Worm (Caenorhabditis elegans) whole organism, young adult: ENCODE results near the gene lgc-31.

Experiments
- C17E4.6 ChIP-seq: fragments of 200-800 bp; sonication (Bioruptor generic); IDR thresholded peaks from 2 replicates; pipeline ENCODE4 v1.3.6; 2022; ENCODE audit warnings: missing genetic modification reagents, missing genetic modification characterization, missing compliant biosample characterization
- D2030.7 ChIP-seq: fragments of 200-800 bp; sonication (Bioruptor generic); IDR thresholded peaks from 2 replicates; pipeline ENCODE4 v1.3.6; 2022; ENCODE audit warnings: missing genetic modification reagents, missing genetic modification characterization, missing compliant biosample characterization
- F10E7.11 ChIP-seq: sonication (generic microtip); optimal IDR thresholded peaks from 2 replicates; lab custom pipeline; 2017; ENCODE audit warnings: mild to moderate bottlenecking, missing genetic modification characterization, moderate library complexity, missing compliant biosample characterization
- F52B5.7 ChIP-seq: sonication (generic microtip); optimal IDR thresholded peaks from 2 replicates; lab custom pipeline; 2016; ENCODE audit warnings: mild to moderate bottlenecking, missing genetic modification characterization, missing compliant biosample characterization
- F57A8.1 ChIP-seq: fragments of 200-800 bp; sonication (Bioruptor generic); optimal IDR thresholded peaks from 2 replicates; lab custom pipeline; 2018; ENCODE audit warnings: mild to moderate bottlenecking, missing genetic modification characterization, moderate library complexity, missing compliant biosample characterization
- K12H6.12 ChIP-seq: fragments of 200-800 bp; sonication (Bioruptor generic); optimal IDR thresholded peaks from 2 replicates; lab custom pipeline; 2018; ENCODE audit warnings: mild to moderate bottlenecking, missing genetic modification characterization, missing compliant biosample characterization
- Y53F4B.3 ChIP-seq: fragments of 200-800 bp; sonication (Bioruptor generic); IDR thresholded peaks from 2 replicates; pipeline ENCODE4 v1.3.6; 2022; ENCODE audit warnings: missing genetic modification reagents, missing genetic modification characterization, missing compliant biosample characterization
- Y79H2A.3 ChIP-seq: fragments of 200-800 bp; sonication (Bioruptor generic); conservative IDR thresholded peaks from 2 replicates; pipeline ENCODE4 v1.3.6; 2022; ENCODE audit warnings: missing genetic modification reagents, missing genetic modification characterization, missing compliant biosample characterization
- atf-7 ChIP-seq: sonication (generic microtip); optimal IDR thresholded peaks from 2 replicates; lab custom pipeline; 2017; ENCODE audit warnings: mild to moderate bottlenecking, missing genetic modification characterization, missing compliant biosample characterization
- attf-6 ChIP-seq: fragments of 200-800 bp; sonication (Bioruptor generic); IDR thresholded peaks from 2 replicates; pipeline ENCODE4 v1.3.6; 2022; ENCODE audit warnings: missing genetic modification reagents, missing genetic modification characterization, missing compliant biosample characterization
- bed-1 ChIP-seq: fragments of 200-800 bp; sonication (Bioruptor generic); IDR thresholded peaks from 2 replicates; pipeline ENCODE4 v1.3.6; 2022; ENCODE audit warnings: missing genetic modification reagents, missing genetic modification characterization, missing compliant biosample characterization
- ceh-100 ChIP-seq: fragments of 200-800 bp; sonication (Bioruptor generic); IDR thresholded peaks from 2 replicates; pipeline ENCODE4 v1.3.6; 2022; ENCODE audit warnings: missing genetic modification reagents, missing genetic modification characterization, missing compliant biosample characterization
- ceh-27 ChIP-seq: fragments of 200-800 bp; sonication (Bioruptor generic); optimal IDR thresholded peaks from 2 replicates; lab custom pipeline; 2018; ENCODE audit warnings: mild to moderate bottlenecking, missing genetic modification characterization, moderate library complexity, missing compliant biosample characterization
- egl-44 ChIP-seq: fragments of 200-800 bp; sonication (Bioruptor generic); IDR thresholded peaks from 2 replicates; pipeline ENCODE4 v1.3.6; 2022; ENCODE audit warnings: missing genetic modification reagents, missing genetic modification characterization, missing compliant biosample characterization
- egrh-3 ChIP-seq: fragments of 200-800 bp; sonication (Bioruptor generic); IDR thresholded peaks from 2 replicates; pipeline ENCODE4 v1.3.6; 2022; ENCODE audit warnings: missing genetic modification reagents, missing genetic modification characterization, missing compliant biosample characterization
- ets-4 ChIP-seq: fragments of 200-800 bp; sonication (Bioruptor generic); optimal IDR thresholded peaks from 2 replicates; lab custom pipeline; 2018; ENCODE audit warnings: mild to moderate bottlenecking, missing genetic modification characterization, missing compliant biosample characterization
- fkh-3 ChIP-seq: sonication (generic microtip); optimal IDR thresholded peaks from 2 replicates; lab custom pipeline; 2016; ENCODE audit warnings: mild to moderate bottlenecking, missing genetic modification characterization, missing compliant biosample characterization
- hsf-1 ChIP-seq: fragments of 200-800 bp; sonication (Bioruptor generic); IDR thresholded peaks from 2 replicates; pipeline ENCODE4 v1.3.6; 2022; ENCODE audit warnings: missing genetic modification reagents, missing genetic modification characterization, missing compliant biosample characterization
- lag-1 ChIP-seq: fragments of 200-800 bp; sonication (Bioruptor generic); IDR thresholded peaks from 2 replicates; pipeline ENCODE4 v1.3.6; 2022; ENCODE audit warnings: missing genetic modification reagents, missing genetic modification characterization, missing compliant biosample characterization
- let-526 ChIP-seq: fragments of 200-800 bp; sonication (Bioruptor generic); IDR thresholded peaks from 2 replicates; pipeline ENCODE4 v1.3.6; 2022; ENCODE audit warnings: missing genetic modification reagents, missing genetic modification characterization, missing compliant biosample characterization
- let-607 ChIP-seq, 2 experiments: fragments of 200-800 bp in 1 of 2; sonication (Bioruptor generic) in 1 of 2; sonication (generic microtip) in 1 of 2; optimal IDR thresholded peaks; 2 replicates each; lab custom pipeline; 2016 to 2018; ENCODE audit warnings: mild to moderate bottlenecking in 2 of 2, missing compliant biosample characterization in 2 of 2, missing genetic modification characterization in 2 of 2, moderate library complexity in 2 of 2, missing genotype in 1 of 2
- lin-26 ChIP-seq: fragments of 200-800 bp; sonication (Bioruptor generic); IDR thresholded peaks from 2 replicates; pipeline ENCODE4 v1.3.6; 2022; ENCODE audit warnings: missing genetic modification reagents, missing genetic modification characterization, missing compliant biosample characterization
- lin-54 ChIP-seq: fragments of 200-800 bp; sonication (Bioruptor generic); optimal IDR thresholded peaks from 2 replicates; lab custom pipeline; 2018; ENCODE audit warnings: mild to moderate bottlenecking, missing genetic modification characterization, missing compliant biosample characterization
- lir-1 ChIP-seq: fragments of 200-800 bp; sonication (Bioruptor generic); conservative IDR thresholded peaks from 2 replicates; pipeline ENCODE4 v1.3.6; 2022; ENCODE audit warnings: missing genetic modification reagents, missing genetic modification characterization, missing compliant biosample characterization
- lsl-1 ChIP-seq: fragments of 200-800 bp; sonication (Bioruptor generic); optimal IDR thresholded peaks from 2 replicates; lab custom pipeline; 2018; ENCODE audit warnings: mild to moderate bottlenecking, missing genetic modification characterization, moderate library complexity, missing compliant biosample characterization
- lsy-27 ChIP-seq: sonication (generic microtip); optimal IDR thresholded peaks from 2 replicates; lab custom pipeline; 2017; ENCODE audit warnings: missing genetic modification characterization, mild to moderate bottlenecking, missing compliant biosample characterization, antibody characterized with exemption, missing genotype, borderline replicate concordance; ENCODE audit not compliant: insufficient read depth
- madf-6 ChIP-seq: fragments of 200-800 bp; sonication (Bioruptor generic); IDR thresholded peaks from 2 replicates; pipeline ENCODE4 v1.3.6; 2022; ENCODE audit warnings: missing genetic modification reagents, missing genetic modification characterization, missing compliant biosample characterization
- mcd-1 ChIP-seq: fragments of 200-800 bp; sonication (Bioruptor generic); IDR thresholded peaks from 2 replicates; pipeline ENCODE4 v1.3.6; 2022; ENCODE audit warnings: missing genetic modification reagents, missing genetic modification characterization, missing compliant biosample characterization
- mel-28 ChIP-seq: sonication (generic microtip); optimal IDR thresholded peaks from 2 replicates; lab custom pipeline; 2016; ENCODE audit warnings: borderline replicate concordance, mild to moderate bottlenecking, missing genetic modification characterization, missing compliant biosample characterization
- mxl-1 ChIP-seq: sonication (generic microtip); optimal IDR thresholded peaks from 2 replicates; lab custom pipeline; 2016; ENCODE audit warnings: missing genetic modification characterization, missing compliant biosample characterization
- nfya-1 ChIP-seq: sonication (generic microtip); optimal IDR thresholded peaks from 2 replicates; lab custom pipeline; 2017; ENCODE audit warnings: antibody characterized with exemption, missing compliant biosample characterization, missing genetic modification characterization, borderline replicate concordance; ENCODE audit not compliant: insufficient read depth
- nhr-179 ChIP-seq: sonication (generic microtip); optimal IDR thresholded peaks from 2 replicates; lab custom pipeline; 2016; ENCODE audit warnings: mild to moderate bottlenecking, missing genetic modification characterization, missing compliant biosample characterization
- rcor-1 ChIP-seq: fragments of 200-800 bp; sonication (Bioruptor generic); IDR thresholded peaks from 2 replicates; pipeline ENCODE4 v1.3.6; 2022; ENCODE audit warnings: missing genetic modification reagents, missing genetic modification characterization, missing compliant biosample characterization
- repo-1 ChIP-seq: sonication (generic microtip); optimal IDR thresholded peaks from 2 replicates; lab custom pipeline; 2017; ENCODE audit warnings: mild to moderate bottlenecking, missing genetic modification characterization, missing compliant biosample characterization
- rpc-1 ChIP-seq, 2 experiments: fragments of 150-350 bp in 1 of 2; sonication (generic microtip) in 1 of 2; optimal IDR thresholded peaks; 2 replicates each; lab custom pipeline; 2014 to 2018; ENCODE audit warnings: missing biosample characterization in 1 of 2, missing genetic modification characterization in 1 of 2, missing genetic modification reagents in 1 of 2, missing genotype in 1 of 2
- sdz-38 ChIP-seq: sonication (generic microtip); optimal IDR thresholded peaks from 2 replicates; lab custom pipeline; 2016; ENCODE audit warnings: missing genotype, missing genetic modification characterization, missing compliant biosample characterization
- sea-2 ChIP-seq: fragments of 200-800 bp; sonication (Bioruptor generic); IDR thresholded peaks from 2 replicates; pipeline ENCODE4 v1.3.6; 2022; ENCODE audit warnings: missing genetic modification characterization, missing compliant biosample characterization
- snpc-3.4 ChIP-seq: sonication (generic microtip); optimal IDR thresholded peaks from 2 replicates; lab custom pipeline; 2017; ENCODE audit warnings: missing genetic modification characterization, mild to moderate bottlenecking, missing compliant biosample characterization, antibody characterized with exemption, moderate library complexity, missing genotype, missing genetic modification reagents
- snpc-4 ChIP-seq, 5 experiments: fragments of 150-350 bp in 1 of 5; sonication (generic microtip) in 4 of 5; optimal IDR thresholded peaks; 2 replicates each; lab custom pipeline; 2014 to 2018; ENCODE audit warnings: missing genetic modification characterization in 5 of 5, missing biosample characterization in 3 of 5, antibody characterized with exemption in 2 of 5, mild to moderate bottlenecking in 2 of 5, missing compliant biosample characterization in 2 of 5, missing genotype in 2 of 5, moderate library complexity in 2 of 5, missing genetic modification reagents in 1 of 5
- sptf-2 ChIP-seq: fragments of 200-800 bp; sonication (Bioruptor generic); optimal IDR thresholded peaks from 2 replicates; lab custom pipeline; 2018; ENCODE audit warnings: mild to moderate bottlenecking, missing genetic modification characterization, missing compliant biosample characterization
- tbp1 ChIP-seq: fragments of 200-800 bp; sonication (Bioruptor generic); optimal IDR thresholded peaks from 2 replicates; lab custom pipeline; 2018; ENCODE audit warnings: mild to moderate bottlenecking, missing genetic modification characterization, missing compliant biosample characterization
- ztf-18 ChIP-seq: sonication (generic microtip); optimal IDR thresholded peaks from 2 replicates; lab custom pipeline; 2016; ENCODE audit warnings: missing genotype, mild to moderate bottlenecking, missing genetic modification characterization, missing compliant biosample characterization
- ztf-22 ChIP-seq: fragments of 200-800 bp; sonication (Bioruptor generic); optimal IDR thresholded peaks from 2 replicates; lab custom pipeline; 2018; ENCODE audit warnings: mild to moderate bottlenecking, missing genetic modification characterization, moderate library complexity, missing compliant biosample characterization
- ztf-26 ChIP-seq: sonication (generic microtip); optimal IDR thresholded peaks from 2 replicates; lab custom pipeline; 2017; ENCODE audit warnings: missing genetic modification characterization, missing compliant biosample characterization
- ztf-28 ChIP-seq: fragments of 200-800 bp; sonication (Bioruptor generic); IDR thresholded peaks from 2 replicates; pipeline ENCODE4 v1.3.6; 2022; ENCODE audit warnings: missing genetic modification reagents, missing genetic modification characterization, missing compliant biosample characterization
- ztf-6 ChIP-seq: fragments of 200-800 bp; sonication (Bioruptor generic); IDR thresholded peaks from 2 replicates; pipeline ENCODE4 v1.3.6; 2022; ENCODE audit warnings: missing genetic modification reagents, missing genetic modification characterization, missing compliant biosample characterization

lgc-31 gene

DNA sequence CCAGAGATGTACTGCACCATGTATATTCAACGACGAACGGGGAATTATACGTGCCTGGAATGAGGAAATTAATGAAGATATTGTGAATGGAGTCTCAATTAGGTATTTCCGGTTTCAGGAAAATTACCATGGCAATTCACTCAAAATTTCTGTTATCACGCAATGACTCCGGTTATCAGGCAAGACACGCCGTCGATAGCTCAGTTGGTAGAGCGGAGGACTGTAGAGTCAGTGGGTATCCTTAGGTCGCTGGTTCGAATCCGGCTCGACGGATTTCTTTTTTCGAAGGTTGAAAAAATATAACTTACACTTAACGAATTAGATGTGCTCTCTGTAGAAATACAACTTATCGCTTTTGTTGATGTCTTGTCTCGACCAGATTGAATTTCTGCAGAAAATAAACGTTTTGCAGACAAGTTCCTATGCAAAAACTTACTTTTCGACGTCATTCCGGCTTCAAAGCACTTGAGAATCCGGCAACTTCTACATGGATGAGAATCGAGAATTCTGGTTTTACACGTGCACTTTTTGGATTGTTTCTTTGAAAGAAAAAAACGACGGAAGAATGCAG lies 41.2 kb downstream of the lgc-31 start (continued):
- TF ChIP-seq egl-44 (GFP tag; lab: Robert Waterston, UW) (no peak), ztf-28 (GFP tag; lab: Robert Waterston, UW) (no peak), sea-2 (GFP tag; lab: Robert Waterston, UW) (no peak), snpc-3.4 (no peak), fkh-3 (tag; lab: Kevin White, UChicago) (no peak), atf-7 (tag; lab: Kevin White, UChicago) (no peak), K12H6.12 (tag; lab: Kevin White, UChicago) (no peak), ztf-22 (GFP tag; lab: Kevin White, UChicago) (no peak), attf-6 (GFP tag; lab: Robert Waterston, UW) (no peak), lsl-1 (no peak), rcor-1 (GFP tag; lab: Robert Waterston, UW) (peak; percentile 26; the same call in 1 of the 2 replicates), F10E7.11 (tag; lab: Kevin White, UChicago) (no peak), F57A8.1 (GFP tag; lab: Kevin White, UChicago) (no peak), sptf-2 (GFP tag; lab: Kevin White, UChicago) (no peak), tbp1 (GFP tag; lab: Kevin White, UChicago) (peak; percentile 86), lin-26 (GFP tag; lab: Robert Waterston, UW) (peak; percentile 72), sdz-38 (tag; lab: Kevin White, UChicago) (no peak), F52B5.7 (no peak), ztf-26 (tag; lab: Kevin White, UChicago) (no peak), mel-28 (tag; lab: Kevin White, UChicago) (no peak), egrh-3 (GFP tag; lab: Robert Waterston, UW) (no peak), ceh-27 (GFP tag; lab: Kevin White, UChicago) (no peak), C17E4.6 (no peak), rpc-1 (optimal IDR thresholded peaks at IDR 0.05; lab: Kevin White, UChicago) (peak; percentile 60), rpc-1 (tag; optimal IDR thresholded peaks at IDR 0.05; lab: Kevin White, UChicago) (peak; percentile 76), lag-1 (GFP tag; lab: Robert Waterston, UW) (no peak), let-526 (no peak), Y79H2A.3 (GFP tag; lab: Robert Waterston, UW) (no peak), D2030.7 (GFP tag; lab: Robert Waterston, UW) (peak; percentile 40), lsy-27 (tag; lab: Kevin White, UChicago) (no peak), repo-1 (tag; lab: Kevin White, UChicago) (no peak), mxl-1 (no peak), ets-4 (GFP tag; lab: Kevin White, UChicago) (no peak), madf-6 (GFP tag; lab: Robert Waterston, UW) (peak; percentile 40; the same call in 1 of the 2 replicates), nfya-1 (tag; lab: Kevin White, UChicago) (no peak), hsf-1 (GFP tag; lab: Robert Waterston, UW) (0 out of 2 replicates have a peak, but pooled peaks have one; percentile 42)

DNA sequence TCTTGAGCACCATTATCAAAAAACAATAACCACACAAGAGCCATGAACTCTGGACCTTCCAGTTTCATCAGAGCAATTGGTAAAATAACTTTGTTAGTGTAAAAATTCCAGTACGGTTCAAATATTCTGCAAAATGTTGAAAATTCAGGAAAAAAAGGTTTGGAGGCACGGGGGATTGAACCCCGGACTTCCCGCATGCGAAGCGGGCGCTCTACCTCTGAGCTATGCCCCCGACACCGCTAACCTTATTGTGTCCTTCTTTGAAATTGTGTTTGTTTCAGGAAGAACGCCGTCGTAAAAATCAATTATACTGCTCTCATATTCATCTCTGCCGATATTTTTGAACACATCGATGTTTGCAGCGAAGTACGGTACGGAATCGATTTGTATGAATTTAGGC lies 42.0 kb downstream of the lgc-31 start:
- TF ChIP-seq Y53F4B.3 (GFP tag; lab: Robert Waterston, UW), result no peak
- no peak for TF ChIP-seq ztf-6 (GFP tag; lab: Robert Waterston, UW)
- TF ChIP-seq ztf-18 (tag; lab: Kevin White, UChicago), result peak; percentile 41
- peak; percentile 47; the same call in 1 of the 2 replicates for TF ChIP-seq ceh-100 (GFP tag; lab: Robert Waterston, UW)
- TF ChIP-seq attf-6 (GFP tag; lab: Robert Waterston, UW), result 0 out of 2 replicates have a peak, but pooled peaks have one; percentile 35
- TF ChIP-seq snpc-4 (GFP tag; optimal IDR thresholded peaks at IDR 0.05; lab: Kevin White, UChicago), result peak; percentile 90
- TF ChIP-seq snpc-4 (tag; optimal IDR thresholded peaks at IDR 0.05; lab: Kevin White, UChicago), result peak; percentile 88 to 93 (median 92)
- TF ChIP-seq let-607 (tag; optimal IDR thresholded peaks at IDR 0.05; lab: Kevin White, UChicago), result peak in 1 of 2 experiments; percentile 4
- peak; percentile 75 for TF ChIP-seq rpc-1 (optimal IDR thresholded peaks at IDR 0.05; lab: Kevin White, UChicago)
- TF ChIP-seq rpc-1 (tag; optimal IDR thresholded peaks at IDR 0.05; lab: Kevin White, UChicago), result peak; percentile 72
- no peak for TF ChIP-seq lir-1 (GFP tag; lab: Robert Waterston, UW)
- TF ChIP-seq nhr-179, result no peak
- no peak for TF ChIP-seq rcor-1 (GFP tag; lab: Robert Waterston, UW)
- TF ChIP-seq repo-1 (tag; lab: Kevin White, UChicago), result no peak
- TF ChIP-seq bed-1 (GFP tag; lab: Robert Waterston, UW), result no peak
- TF ChIP-seq mcd-1 (GFP tag; lab: Robert Waterston, UW), result no peak
- TF ChIP-seq mxl-1, result no peak
- peak; percentile 30 for TF ChIP-seq lin-54 (GFP tag; lab: Kevin White, UChicago)
